Fruit fly (Drosophila melanogaster) whole organism, embryonic: Measurements from ENCODE around the gene Setx.

ENCODE experiments used
- Awh ChIP-seq: fragments of 200-800 bp; sonication (Bioruptor generic); IDR thresholded peaks from 2 replicates; pipeline ENCODE4, ENCODE4 v1.3.6; 2022; ENCODE audit warnings: missing biosample characterization, missing genetic modification characterization
- B-H1 ChIP-seq: fragments of 200-800 bp; sonication (Bioruptor generic); IDR thresholded peaks from 3 replicates; pipeline ENCODE4 v1.3.6; 2022; ENCODE audit warnings: missing biosample characterization, missing genetic modification characterization
- CG11398 ChIP-seq: fragments of 200-800 bp; sonication (Bioruptor generic); optimal IDR thresholded peaks from 2 replicates; lab custom pipeline; 2016; ENCODE audit warnings: missing biosample characterization, missing genetic modification characterization
- CG13287 ChIP-seq: fragments of 200-800 bp; sonication (Bioruptor generic); IDR thresholded peaks from 2 replicates; pipeline ENCODE4 v1.3.6; 2022; ENCODE audit warnings: missing biosample characterization, missing genetic modification characterization; ENCODE audit not compliant: partially characterized antibody
- CG15514 ChIP-seq: fragments of 200-800 bp; sonication (Bioruptor generic); optimal IDR thresholded peaks from 3 replicates; lab custom pipeline; 2017; ENCODE audit warnings: missing biosample characterization, missing genetic modification characterization, mild to moderate bottlenecking, moderate library complexity, missing genetic modification reagents
- CG15696 ChIP-seq: fragments of 200-800 bp; sonication (Bioruptor generic); optimal IDR thresholded peaks from 2 replicates; lab custom pipeline; 2019; ENCODE audit warnings: missing biosample characterization, mild to moderate bottlenecking, missing genetic modification characterization, moderate library complexity
- CG1647 ChIP-seq: fragments of 200-800 bp; sonication (Bioruptor generic); optimal IDR thresholded peaks from 3 replicates; lab custom pipeline; 2016; ENCODE audit warnings: missing biosample characterization, missing genetic modification characterization
- CG17829 ChIP-seq: fragments of 200-800 bp; optimal IDR thresholded peaks from 2 replicates; lab custom pipeline; 2019; ENCODE audit warnings: missing biosample characterization, mild to moderate bottlenecking, missing genetic modification characterization, moderate library complexity
- CG30403 ChIP-seq: fragments of 200-800 bp; sonication (Bioruptor generic); optimal IDR thresholded peaks from 3 replicates; lab custom pipeline; 2016; ENCODE audit warnings: missing biosample characterization, missing genetic modification characterization
- CG31224 ChIP-seq: fragments of 200-800 bp; sonication (Bioruptor generic); IDR thresholded peaks from 2 replicates; pipeline ENCODE4 v1.3.6; 2022; ENCODE audit warnings: missing biosample characterization, missing genetic modification characterization
- CG3163 ChIP-seq: fragments of 200-800 bp; sonication (Bioruptor generic); optimal IDR thresholded peaks from 3 replicates; lab custom pipeline; 2016; ENCODE audit warnings: missing biosample characterization, missing genetic modification characterization
- CG3726 ChIP-seq: fragments of 200-800 bp; sonication (Bioruptor generic); IDR thresholded peaks from 3 replicates; pipeline ENCODE4, ENCODE4 v1.3.6; 2022; ENCODE audit warnings: missing biosample characterization, missing genetic modification characterization
- CG4424 ChIP-seq: fragments of 200-800 bp; sonication (Bioruptor generic); optimal IDR thresholded peaks from 3 replicates; lab custom pipeline; 2016; ENCODE audit warnings: missing biosample characterization, missing genetic modification characterization
- CG4820 ChIP-seq: fragments of 200-800 bp; sonication (Bioruptor generic); optimal IDR thresholded peaks from 3 replicates; lab custom pipeline; 2016; ENCODE audit warnings: missing biosample characterization, missing genetic modification characterization
- CG6683 ChIP-seq: fragments of 200-800 bp; sonication (Bioruptor generic); optimal IDR thresholded peaks from 2 replicates; lab custom pipeline; 2017; ENCODE audit warnings: missing biosample characterization, mild to moderate bottlenecking, missing genetic modification characterization, missing genetic modification reagents
- CG7745 ChIP-seq: fragments of 200-800 bp; sonication (Bioruptor generic); optimal IDR thresholded peaks from 2 replicates; lab custom pipeline; 2018; ENCODE audit warnings: missing biosample characterization, mild to moderate bottlenecking, missing genetic modification characterization, moderate library complexity
- CG8944 ChIP-seq: fragments of 200-800 bp; sonication (Bioruptor generic); optimal IDR thresholded peaks from 3 replicates; lab custom pipeline; 2016; ENCODE audit warnings: missing biosample characterization, missing genetic modification characterization
- CG9797 ChIP-seq: fragments of 200-800 bp; sonication (Bioruptor generic); optimal IDR thresholded peaks from 3 replicates; lab custom pipeline; 2018; ENCODE audit warnings: missing biosample characterization, mild to moderate bottlenecking, missing genetic modification characterization
- Dad ChIP-seq: fragments of 200-800 bp; sonication (Bioruptor generic); optimal IDR thresholded peaks from 3 replicates; lab custom pipeline; 2016; ENCODE audit warnings: missing biosample characterization, missing genetic modification characterization
- Dip3 ChIP-seq: fragments of 200-800 bp; sonication (Bioruptor generic); optimal IDR thresholded peaks from 3 replicates; lab custom pipeline; 2016; ENCODE audit warnings: missing biosample characterization, missing genetic modification characterization
- Dll ChIP-seq: fragments of 200-800 bp; sonication (Bioruptor generic); IDR thresholded peaks from 4 replicates; pipeline ENCODE4 v1.3.6; 2022; ENCODE audit warnings: missing biosample characterization, missing genetic modification characterization; ENCODE audit not compliant: partially characterized antibody
- Doc2 ChIP-seq: fragments of 200-800 bp; sonication (Bioruptor generic); IDR thresholded peaks from 2 replicates; pipeline ENCODE4 v1.3.6; 2022; ENCODE audit warnings: missing biosample characterization, missing genetic modification characterization
- E2f2 ChIP-seq: fragments of 200-800 bp; sonication (Bioruptor generic); IDR thresholded peaks from 2 replicates; pipeline ENCODE4 v1.3.6; 2022; ENCODE audit warnings: missing biosample characterization, missing genetic modification characterization
- Fer1 ChIP-seq: fragments of 200-800 bp; sonication (Bioruptor generic); optimal IDR thresholded peaks from 2 replicates; lab custom pipeline; 2017; ENCODE audit warnings: missing biosample characterization, mild to moderate bottlenecking, missing genetic modification characterization
- GATAe ChIP-seq: fragments of 200-800 bp; sonication (Bioruptor generic); conservative IDR thresholded peaks from 2 replicates; pipeline ENCODE4 v1.3.6; 2022; ENCODE audit warnings: missing biosample characterization, missing genetic modification characterization
- H2.0 ChIP-seq: fragments of 200-800 bp; sonication (Bioruptor generic); IDR thresholded peaks from 2 replicates; pipeline ENCODE4 v1.3.6; 2022; ENCODE audit warnings: missing biosample characterization, missing genetic modification characterization
- HLHmδ ChIP-seq: fragments of 200-800 bp; sonication (Bioruptor generic); optimal IDR thresholded peaks from 2 replicates; lab custom pipeline; 2018; ENCODE audit warnings: missing biosample characterization, mild to moderate bottlenecking, missing genetic modification characterization, moderate library complexity
- Kr ChIP-seq: fragments of 200-800 bp; sonication (Bioruptor generic); optimal IDR thresholded peaks from 2 replicates; lab custom pipeline; 2017; ENCODE audit warnings: missing biosample characterization, mild to moderate bottlenecking, missing genetic modification characterization
- Med ChIP-seq: fragments of 200-800 bp; sonication (Bioruptor generic); peaks from one replicate; lab custom pipeline; 2016; ENCODE audit warnings: missing biosample characterization, missing genetic modification characterization, mild to moderate bottlenecking, inconsistent platforms, moderate library complexity
- Mes4 ChIP-seq: fragments of 200-800 bp; sonication (Bioruptor generic); optimal IDR thresholded peaks from 2 replicates; lab custom pipeline; 2016; ENCODE audit warnings: missing biosample characterization, missing genetic modification characterization
- Nf-YC ChIP-seq: fragments of 200-800 bp; optimal IDR thresholded peaks from 3 replicates; lab custom pipeline; 2019; ENCODE audit warnings: missing biosample characterization, mild to moderate bottlenecking, missing genetic modification characterization, moderate library complexity
- Oli ChIP-seq: fragments of 200-800 bp; sonication (Bioruptor generic); optimal IDR thresholded peaks from 2 replicates; lab custom pipeline; 2018; ENCODE audit warnings: missing biosample characterization, mild to moderate bottlenecking, missing genetic modification characterization, moderate library complexity
- PHDP ChIP-seq: fragments of 200-800 bp; sonication (Bioruptor generic); optimal IDR thresholded peaks from 3 replicates; lab custom pipeline; 2018; ENCODE audit warnings: missing biosample characterization, mild to moderate bottlenecking, missing genetic modification characterization, moderate library complexity
- Rfx ChIP-seq: fragments of 200-800 bp; sonication (Bioruptor generic); IDR thresholded peaks from 2 replicates; pipeline ENCODE4 v1.3.6; 2022; ENCODE audit warnings: missing biosample characterization, missing genetic modification characterization
- dan ChIP-seq: fragments of 200-800 bp; sonication (Bioruptor generic); IDR thresholded peaks from 2 replicates; pipeline ENCODE4 v1.3.6; 2022; ENCODE audit warnings: missing biosample characterization, missing genetic modification characterization
- dimm ChIP-seq: fragments of 200-800 bp; sonication (Bioruptor generic); IDR thresholded peaks from 2 replicates; pipeline ENCODE4 v1.3.6; 2022; ENCODE audit warnings: missing biosample characterization, missing genetic modification characterization
- dysf ChIP-seq: fragments of 200-800 bp; sonication (Bioruptor generic); IDR thresholded peaks from 3 replicates; pipeline ENCODE4 v1.3.6; 2022; ENCODE audit warnings: missing biosample characterization, missing genetic modification characterization
- esg ChIP-seq: fragments of 200-800 bp; sonication (Bioruptor generic); conservative IDR thresholded peaks from 2 replicates; pipeline ENCODE4 v1.3.6; 2022; ENCODE audit warnings: missing biosample characterization, missing genetic modification characterization
- hbn ChIP-seq: fragments of 200-800 bp; sonication (Bioruptor generic); IDR thresholded peaks from 2 replicates; pipeline ENCODE4 v1.3.6; 2022; ENCODE audit warnings: missing biosample characterization, missing genetic modification characterization; ENCODE audit not compliant: partially characterized antibody
- jing ChIP-seq: fragments of 200-800 bp; sonication (Bioruptor generic); optimal IDR thresholded peaks from 2 replicates; lab custom pipeline; 2018; ENCODE audit warnings: missing biosample characterization, mild to moderate bottlenecking, missing genetic modification characterization
- kah ChIP-seq: fragments of 200-800 bp; sonication (Bioruptor generic); optimal IDR thresholded peaks from 2 replicates; lab custom pipeline; 2018; ENCODE audit warnings: missing biosample characterization, mild to moderate bottlenecking, missing genetic modification characterization
- lbe ChIP-seq: fragments of 200-800 bp; sonication (Bioruptor generic); optimal IDR thresholded peaks from 2 replicates; lab custom pipeline; 2016; ENCODE audit warnings: missing biosample characterization, mild to moderate bottlenecking, missing genetic modification characterization
- row ChIP-seq: fragments of 200-800 bp; sonication (Bioruptor generic); IDR thresholded peaks from 3 replicates; pipeline ENCODE4 v1.3.6; 2022; ENCODE audit warnings: missing biosample characterization, missing genetic modification characterization
- sima ChIP-seq: fragments of 200-800 bp; sonication (Bioruptor generic); optimal IDR thresholded peaks from 2 replicates; lab custom pipeline; 2016; ENCODE audit warnings: missing biosample characterization, missing genetic modification characterization
- slp2 ChIP-seq: fragments of 200-800 bp; sonication (Bioruptor generic); optimal IDR thresholded peaks from 2 replicates; lab custom pipeline; 2016; ENCODE audit warnings: missing biosample characterization, missing genetic modification characterization
- sna ChIP-seq: fragments of 200-800 bp; sonication (Bioruptor generic); IDR thresholded peaks from 2 replicates; pipeline ENCODE4 v1.3.6; 2022; ENCODE audit warnings: missing biosample characterization, missing genetic modification characterization; ENCODE audit not compliant: partially characterized antibody
- ssp ChIP-seq: fragments of 200-800 bp; sonication (Bioruptor generic); IDR thresholded peaks from 2 replicates; pipeline ENCODE4 v1.3.6; 2022; ENCODE audit warnings: missing biosample characterization, missing genetic modification characterization
- tap ChIP-seq: fragments of 200-800 bp; optimal IDR thresholded peaks from 3 replicates; lab custom pipeline; 2019; ENCODE audit warnings: missing biosample characterization, mild to moderate bottlenecking, missing genetic modification characterization, moderate library complexity
- tna ChIP-seq: fragments of 200-800 bp; sonication (Bioruptor generic); IDR thresholded peaks from 2 replicates; pipeline ENCODE4 v1.3.6; 2022; ENCODE audit warnings: missing biosample characterization, missing genetic modification characterization; ENCODE audit not compliant: partially characterized antibody
- wek ChIP-seq: fragments of 200-800 bp; sonication (Bioruptor generic); optimal IDR thresholded peaks from 3 replicates; lab custom pipeline; 2018; ENCODE audit warnings: missing biosample characterization, mild to moderate bottlenecking, missing genetic modification characterization, moderate library complexity
- zen2 ChIP-seq: fragments of 200-800 bp; sonication (Bioruptor generic); IDR thresholded peaks from 3 replicates; pipeline ENCODE4 v1.3.6; 2022; ENCODE audit warnings: missing biosample characterization, missing genetic modification characterization; ENCODE audit not compliant: partially characterized antibody

Setx gene

DNA sequence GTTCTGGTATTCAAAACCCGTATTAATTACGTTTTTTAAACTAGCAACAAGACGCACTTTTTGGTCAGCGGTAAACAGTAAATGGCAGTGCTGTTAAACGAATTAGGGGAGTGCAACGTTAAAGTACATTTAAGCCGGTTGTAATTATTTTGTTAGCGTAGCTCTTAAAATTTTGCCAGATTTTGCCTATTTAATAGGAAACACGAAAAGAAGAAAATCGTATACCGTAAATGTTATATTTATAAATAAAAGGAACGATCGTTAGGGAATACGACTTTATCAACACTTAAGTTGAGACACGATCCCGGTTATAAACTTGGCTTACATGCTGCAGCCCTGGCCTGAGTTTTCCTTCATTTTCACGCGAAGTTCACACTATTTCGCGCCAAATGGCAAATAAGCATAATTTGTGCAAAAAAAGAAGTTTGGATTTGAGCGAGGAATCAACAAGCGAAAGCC lies at the start of gene Setx, which contains the start of gene mus301 (continued):
- peak; percentile 4 for TF ChIP-seq kah (GFP tag; lab: Kevin White, UChicago)
- TF ChIP-seq dysf = peak; percentile 72
- TF ChIP-seq CG3726 (GFP tag; lab: Robert Waterston, UW) = no peak
- TF ChIP-seq Nf-YC (tag; lab: Kevin White, UChicago) = no peak
- TF ChIP-seq CG4424 = peak; percentile 85
- no peak; the same call in 1 of the 2 replicates for TF ChIP-seq dan
- peak; percentile 52; the same call in 1 of the 2 replicates for TF ChIP-seq CG31224 (GFP tag; lab: Robert Waterston, UW)
- TF ChIP-seq CG4820 = peak; percentile 80
- TF ChIP-seq zen2 (GFP tag; lab: Robert Waterston, UW) = no peak
- TF ChIP-seq Fer1 (GFP tag; lab: Kevin White, UChicago) = no peak
- peak; percentile 84 for TF ChIP-seq lbe
- no peak for TF ChIP-seq CG17829 (tag; lab: Kevin White, UChicago)
- TF ChIP-seq CG30403 (GFP tag; lab: Kevin White, UChicago) = peak; percentile 91
- no peak for TF ChIP-seq HLHmδ (GFP tag; lab: Kevin White, UChicago)
- peak; percentile 59 for TF ChIP-seq esg (GFP tag; lab: Robert Waterston, UW)
- peak; percentile 58; the same call in 2 of the 3 replicates for TF ChIP-seq B-H1 (GFP tag; lab: Robert Waterston, UW)
- peak; percentile 76 for TF ChIP-seq CG9797 (GFP tag; lab: Kevin White, UChicago)
- TF ChIP-seq H2.0 (GFP tag; lab: Robert Waterston, UW) = peak; percentile 62
- TF ChIP-seq hbn = no peak
- peak; percentile 68 for TF ChIP-seq row (GFP tag; lab: Robert Waterston, UW)
- TF ChIP-seq Dad (GFP tag; lab: Kevin White, UChicago) = peak; percentile 80
- TF ChIP-seq CG6683 (GFP tag; lab: Kevin White, UChicago) = no peak
- peak; percentile 25 for TF ChIP-seq jing
- no peak for TF ChIP-seq Doc2 (GFP tag; lab: Robert Waterston, UW)
- TF ChIP-seq Mes4 (GFP tag; lab: Kevin White, UChicago) = peak; percentile 26
- TF ChIP-seq wek (GFP tag; lab: Kevin White, UChicago) = no peak
- peak; percentile 49 for TF ChIP-seq CG13287 (GFP tag; lab: Robert Waterston, UW)
- peak; percentile 72 for TF ChIP-seq ssp (GFP tag; lab: Robert Waterston, UW)
- no peak for TF ChIP-seq dimm
- no peak for TF ChIP-seq sna (GFP tag; lab: Robert Waterston, UW)
- TF ChIP-seq E2f2 (GFP tag; lab: Robert Waterston, UW) = peak; percentile 91
- no peak for TF ChIP-seq Kr (GFP tag; lab: Kevin White, UChicago)
- no peak for TF ChIP-seq tna (GFP tag; lab: Robert Waterston, UW)
- TF ChIP-seq CG11398 (GFP tag; lab: Kevin White, UChicago) = peak; percentile 27
- no peak for TF ChIP-seq Awh
- peak; percentile 54 for TF ChIP-seq slp2 (GFP tag; lab: Kevin White, UChicago)
- TF ChIP-seq tap (tag; lab: Kevin White, UChicago) = no peak
- no peak for TF ChIP-seq GATAe (GFP tag; lab: Robert Waterston, UW)
- TF ChIP-seq Dll (GFP tag; lab: Robert Waterston, UW) = 0 out of 4 replicates have a peak, but pooled peaks have one; percentile 37
- peak; percentile 89 for TF ChIP-seq Rfx
- peak; percentile 82 for TF ChIP-seq CG8944 (GFP tag; lab: Kevin White, UChicago)
- no peak for TF ChIP-seq CG7745 (tag; lab: Kevin White, UChicago)
- peak; percentile 51 for TF ChIP-seq CG3163 (GFP tag; lab: Kevin White, UChicago)
- peak; percentile 97 for TF ChIP-seq Med (GFP tag; lab: Kevin White, UChicago)
- TF ChIP-seq Dip3 (GFP tag; lab: Kevin White, UChicago) = peak; percentile 91
- peak; percentile 89 for TF ChIP-seq CG1647 (GFP tag; lab: Kevin White, UChicago)
- peak; percentile 73 for TF ChIP-seq CG15696 (tag; lab: Kevin White, UChicago)
- peak; percentile 55 for TF ChIP-seq Oli (tag; lab: Kevin White, UChicago)
- TF ChIP-seq sima = peak; percentile 52
- no peak for TF ChIP-seq PHDP (tag; lab: Kevin White, UChicago)
- peak; percentile 86 for TF ChIP-seq CG15514
